Worm (Caenorhabditis elegans): ENCODE results near the gene Y53C12A.6.

Y53C12A.6 gene

DNA sequence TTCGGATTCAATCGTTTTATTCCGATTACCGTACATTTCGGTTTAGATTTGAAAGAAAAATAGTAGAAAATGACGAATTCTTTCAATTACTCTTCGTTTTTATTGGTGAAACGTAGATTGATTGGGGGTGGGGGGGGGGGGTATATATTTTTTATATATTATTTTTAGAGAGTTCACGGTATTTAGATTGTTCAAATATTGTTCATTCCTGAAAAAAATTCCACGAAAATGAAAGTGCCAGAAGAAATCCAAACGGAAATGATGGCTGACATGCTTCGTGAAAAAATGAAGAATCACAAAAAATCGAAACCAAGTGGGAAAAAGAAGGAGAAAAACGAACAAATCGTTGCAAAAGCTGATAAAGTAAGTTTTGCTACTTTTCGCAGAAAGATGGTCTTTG is 17.4 kb downstream of the Y53C12A.6 start, which contains the start of the genes Y53C12A.8 and Y53C12A.7:
Gene Y53C12A.8 (minus strand): TSS at position 101 of the 400 bp plus-strand sequence.
Gene Y53C12A.7 (plus strand): TSS at position 181 of the 400 bp plus-strand sequence.
- TF ChIP-seq nhr-6 (tag; optimal IDR thresholded peaks at IDR 0.05) (no peak), nhr-76 (tag; optimal IDR thresholded peaks at IDR 0.05) (no peak), dmd-6 (GFP tag; IDR thresholded peaks at IDR 0.05) (no peak), ZK337.2 (GFP tag; IDR thresholded peaks at IDR 0.05) (no peak), Y48G9A.11 (GFP tag; IDR thresholded peaks at IDR 0.05) (no peak), nhr-25 (tag; optimal IDR thresholded peaks at IDR 0.05; ENCODE audit: borderline replicate concordance, insufficient read depth) (no peak), ztf-11 (tag; optimal IDR thresholded peaks at IDR 0.05) (no peak), spr-1 (tag; optimal IDR thresholded peaks at IDR 0.05) (no peak), nhr-102 (tag; optimal IDR thresholded peaks at IDR 0.05) (no peak), mdt-29 (GFP tag; IDR thresholded peaks at IDR 0.05) (no peak), nhr-237 (tag; optimal IDR thresholded peaks at IDR 0.05) (no peak)

DNA sequence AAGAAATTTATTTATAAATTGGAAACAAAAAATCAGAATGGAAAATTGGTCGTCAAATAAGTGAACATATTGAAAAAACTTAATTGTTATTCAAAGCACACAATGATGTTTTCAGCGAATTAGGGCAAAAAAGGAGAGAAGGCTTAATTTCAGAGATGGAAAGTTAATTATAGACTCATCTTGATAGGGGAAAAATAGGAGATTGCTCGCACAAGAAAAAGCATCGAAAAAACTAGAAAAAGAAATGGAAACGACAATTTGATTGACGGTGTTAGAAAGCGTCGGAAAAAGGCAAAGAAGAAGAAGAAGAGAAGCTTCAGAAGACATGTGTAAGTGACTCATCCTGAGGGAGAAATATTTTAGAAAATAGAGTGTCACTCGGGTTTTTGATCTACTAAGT is 21.9 kb downstream of the Y53C12A.6 start:
- TF ChIP-seq unc-62 (GFP tag; optimal IDR thresholded peaks at IDR 0.05 in 1 of 2) = peak in 1 of 2 experiments; percentile 95
- no peak for TF ChIP-seq unc-62 (tag; optimal IDR thresholded peaks at IDR 0.05)
- no peak for TF ChIP-seq zip-11 (GFP tag; IDR thresholded peaks at IDR 0.05)
- no peak for TF ChIP-seq hmg-1.1 (GFP tag; IDR thresholded peaks at IDR 0.05)

DNA sequence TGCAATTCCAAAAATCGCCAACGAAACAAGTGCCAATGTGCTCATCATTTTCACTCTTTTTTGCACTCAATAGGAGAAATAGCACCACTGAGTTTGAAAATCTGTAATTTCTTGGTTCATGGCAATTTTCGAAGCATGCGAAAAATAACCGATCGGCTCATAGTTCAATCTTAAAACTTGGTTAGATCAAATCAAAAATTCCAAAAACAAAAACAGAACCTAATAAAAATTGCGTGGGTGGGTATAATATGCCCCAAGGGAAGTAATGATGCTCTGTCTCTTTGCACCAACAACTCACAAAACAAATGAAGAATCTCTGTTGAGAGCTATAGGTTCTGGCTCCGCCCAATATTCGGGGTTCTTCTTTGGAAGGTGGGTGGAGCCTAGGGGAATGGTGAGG is 26.0 kb downstream of the Y53C12A.6 start, which contains the start of gene nlp-11:
Gene nlp-11 (minus strand): TSS at position 101 of the 400 bp plus-strand sequence.
- TF ChIP-seq unc-39 (tag; optimal IDR thresholded peaks at IDR 0.05) (no peak), nhr-237 (tag; optimal IDR thresholded peaks at IDR 0.05) (no peak), hif-1 (tag; optimal IDR thresholded peaks at IDR 0.05) (no peak), nhr-11 (tag; optimal IDR thresholded peaks at IDR 0.05) (no peak), unc-62 (GFP tag; optimal IDR thresholded peaks at IDR 0.05 in 1 of 2) (peak in 1 of 2 experiments; percentile 57), unc-62 (tag; optimal IDR thresholded peaks at IDR 0.05) (no peak)

DNA sequence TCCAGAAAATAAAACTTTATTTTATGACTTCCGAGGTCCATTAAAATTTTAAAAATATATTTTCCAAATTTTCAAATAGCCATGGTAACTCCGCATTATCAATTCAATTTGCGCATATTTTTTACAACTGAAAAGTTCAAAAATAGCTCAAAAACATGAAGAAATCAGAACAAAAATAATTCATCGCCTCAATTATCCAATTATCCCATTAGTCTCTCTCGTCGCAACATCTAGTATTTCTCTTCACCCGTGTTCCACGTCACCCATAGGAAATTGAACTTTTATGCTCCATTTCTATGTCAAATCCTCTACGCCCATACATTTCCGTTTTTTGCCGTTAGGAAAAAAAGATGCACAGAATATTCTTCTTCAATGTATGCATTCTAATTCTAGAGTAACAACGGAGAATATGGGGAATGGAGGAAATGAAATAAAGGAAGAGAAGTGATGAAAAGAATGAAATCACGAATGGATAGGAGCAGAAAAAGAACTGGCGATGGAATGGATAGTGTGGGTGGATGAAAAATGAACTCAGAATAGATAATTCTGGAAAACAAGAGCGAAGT is 27.7 kb downstream of the Y53C12A.6 start:
- TF ChIP-seq fkh-10 (GFP tag; optimal IDR thresholded peaks at IDR 0.05) (peak; percentile 89), lsy-2 (tag; optimal IDR thresholded peaks at IDR 0.05) (peak in 1 of 2 experiments; percentile 12), mdt-29 (GFP tag; IDR thresholded peaks at IDR 0.05) (no peak), mes-2 (tag; optimal IDR thresholded peaks at IDR 0.05; ENCODE audit: poor library complexity, severe bottlenecking) (no peak), ces-1 (GFP tag; optimal IDR thresholded peaks at IDR 0.05) (peak; percentile 73), spr-3 (GFP tag; optimal IDR thresholded peaks at IDR 0.05) (no peak), daf-19 (GFP tag; conservative IDR thresholded peaks at IDR 0.05) (no peak), ctbp-1 (GFP tag; IDR thresholded peaks at IDR 0.05) (peak; percentile 64)

DNA sequence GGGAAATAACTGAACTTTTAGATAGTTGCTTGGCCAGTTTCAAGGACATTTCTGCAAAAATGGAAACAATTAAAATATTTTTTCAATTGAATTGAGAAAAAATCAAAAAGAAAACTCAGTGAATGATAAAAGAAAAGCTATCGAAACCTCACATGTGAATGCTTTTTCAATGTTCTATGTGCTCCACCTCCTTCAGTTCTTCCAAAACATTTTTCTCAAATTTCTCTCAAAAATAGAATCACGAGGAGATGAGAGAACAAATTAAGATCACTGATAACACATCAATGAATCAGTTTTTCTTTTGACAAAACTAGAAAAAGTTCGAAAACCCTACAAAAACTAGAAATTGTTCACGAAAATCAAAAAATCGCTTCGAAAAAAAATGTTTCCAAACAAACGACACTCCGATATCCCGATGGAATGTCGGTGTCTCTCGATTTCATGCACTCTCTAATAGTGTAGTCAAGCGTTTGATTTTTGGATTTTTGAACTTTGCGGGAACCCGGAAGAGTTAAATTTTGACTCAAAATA is 31.1 kb downstream of the Y53C12A.6 start, which contains the start of gene ZK1320.9:
Gene ZK1320.9 (minus strand): TSS at position 51 of the 531 bp plus-strand sequence.
- TF ChIP-seq aly-2 (tag; optimal IDR thresholded peaks at IDR 0.05) (no peak), lin-38 (GFP tag; IDR thresholded peaks at IDR 0.05) (no peak), F44E2.7 (GFP tag; IDR thresholded peaks at IDR 0.05) (no peak), spr-1 (tag; optimal IDR thresholded peaks at IDR 0.05) (no peak), php-3 (GFP tag; IDR thresholded peaks at IDR 0.05) (no peak), rbr-2 (tag; optimal IDR thresholded peaks at IDR 0.05) (no peak), set-16 (GFP tag; IDR thresholded peaks at IDR 0.05) (no peak), Y105C5A.15 (GFP tag; IDR thresholded peaks at IDR 0.05) (no peak), hlh-30 (tag; optimal IDR thresholded peaks at IDR 0.05; ENCODE audit: insufficient read depth) (peak; percentile 48), pqm-1 (tag; optimal IDR thresholded peaks at IDR 0.05) (no peak), lsy-2 (tag; optimal IDR thresholded peaks at IDR 0.05) (peak in 1 of 2 experiments; percentile 1), nhr-10 (tag; optimal IDR thresholded peaks at IDR 0.05) (peak; percentile 9), F49E8.2 (tag; optimal IDR thresholded peaks at IDR 0.05; ENCODE audit: borderline replicate concordance) (no peak), daf-16 (GFP tag; optimal IDR thresholded peaks at IDR 0.05) (no peak), daf-16 (tag; optimal IDR thresholded peaks at IDR 0.05) (peak; percentile 54), mes-2 (tag; optimal IDR thresholded peaks at IDR 0.05; ENCODE audit: poor library complexity, severe bottlenecking) (no peak), skn-1 (tag; optimal IDR thresholded peaks at IDR 0.05) (no peak), dmd-8 (GFP tag; IDR thresholded peaks at IDR 0.05) (no peak), dpl-1 (GFP tag; optimal IDR thresholded peaks at IDR 0.05) (peak; percentile 23), vab-7 (GFP tag; IDR thresholded peaks at IDR 0.05) (no peak), dmd-6 (GFP tag; IDR thresholded peaks at IDR 0.05) (peak; percentile 48; the same call in 1 of the 2 replicates), tag-97 (GFP tag; IDR thresholded peaks at IDR 0.05) (no peak)
